Fruit fly (Drosophila melanogaster) whole organism, embryonic: Measurements from ENCODE around the gene CG10597.
A peak's percentile ranks its signal among the peaks of the same experiment; 100 is the strongest.

Experiments used
- Awh ChIP-seq: fragments of 200-800 bp; sonication (Bioruptor generic); IDR thresholded peaks from 2 replicates; pipeline ENCODE4, ENCODE4 v1.3.6; 2022; ENCODE audit warnings: missing biosample characterization, missing genetic modification characterization
- B-H2 ChIP-seq: fragments of 200-800 bp; sonication (Bioruptor generic); optimal IDR thresholded peaks from 2 replicates; lab custom pipeline; 2018; ENCODE audit warnings: missing biosample characterization, mild to moderate bottlenecking, missing genetic modification characterization
- CG10267 ChIP-seq: fragments of 200-800 bp; sonication (Bioruptor generic); optimal IDR thresholded peaks from 2 replicates; lab custom pipeline; 2018; ENCODE audit warnings: missing biosample characterization, mild to moderate bottlenecking, missing genetic modification characterization, moderate library complexity
- CG10431 ChIP-seq: fragments of 200-800 bp; sonication (Bioruptor generic); optimal IDR thresholded peaks from 3 replicates; lab custom pipeline; 2018; ENCODE audit warnings: missing biosample characterization, mild to moderate bottlenecking, missing genetic modification characterization
- CG10565 ChIP-seq: fragments of 200-800 bp; sonication (Bioruptor generic); optimal IDR thresholded peaks from 3 replicates; lab custom pipeline; 2016; ENCODE audit warnings: missing biosample characterization, mild to moderate bottlenecking, missing genetic modification characterization
- CG10959 ChIP-seq: fragments of 200-800 bp; sonication (Bioruptor generic); IDR thresholded peaks from 2 replicates; pipeline ENCODE4 v1.3.6; 2022; ENCODE audit warnings: missing biosample characterization, missing genetic modification characterization
- CG12391 ChIP-seq: fragments of 200-800 bp; sonication (Bioruptor generic); optimal IDR thresholded peaks from 3 replicates; lab custom pipeline; 2018; ENCODE audit warnings: missing biosample characterization, mild to moderate bottlenecking, missing genetic modification characterization, moderate library complexity
- CG13894 ChIP-seq: fragments of 200-800 bp; sonication (Bioruptor generic); optimal IDR thresholded peaks from 3 replicates; lab custom pipeline; 2018; ENCODE audit warnings: missing biosample characterization, mild to moderate bottlenecking, missing genetic modification characterization, moderate library complexity
- CG14860 ChIP-seq: fragments of 200-800 bp; sonication (Bioruptor generic); IDR thresholded peaks from 3 replicates; pipeline ENCODE4 v1.3.6; 2022; ENCODE audit warnings: missing biosample characterization, missing genetic modification characterization; ENCODE audit not compliant: partially characterized antibody
- CG15479 ChIP-seq: fragments of 200-800 bp; sonication (Bioruptor generic); optimal IDR thresholded peaks from 3 replicates; lab custom pipeline; 2019; ENCODE audit warnings: missing biosample characterization, mild to moderate bottlenecking, missing genetic modification characterization, moderate library complexity
- CG17328 ChIP-seq: fragments of 200-800 bp; sonication (Bioruptor generic); IDR thresholded peaks from 2 replicates; pipeline ENCODE4 v1.3.6; 2022; ENCODE audit warnings: missing biosample characterization, missing genetic modification characterization
- CG18262 ChIP-seq: fragments of 200-800 bp; optimal IDR thresholded peaks from 3 replicates; lab custom pipeline; 2019; ENCODE audit warnings: missing biosample characterization, mild to moderate bottlenecking, missing genetic modification characterization, moderate library complexity
- CG30020 ChIP-seq: fragments of 200-800 bp; optimal IDR thresholded peaks from 2 replicates; lab custom pipeline; 2019; ENCODE audit warnings: missing biosample characterization, mild to moderate bottlenecking, missing genetic modification characterization, moderate library complexity
- CG30431 ChIP-seq: fragments of 200-800 bp; sonication (Bioruptor generic); optimal IDR thresholded peaks from 2 replicates; lab custom pipeline; 2017; ENCODE audit warnings: missing biosample characterization, missing genetic modification characterization
- CG3407 ChIP-seq: fragments of 200-800 bp; sonication (Bioruptor generic); optimal IDR thresholded peaks from 2 replicates; lab custom pipeline; 2018; ENCODE audit warnings: missing biosample characterization, mild to moderate bottlenecking, missing genetic modification characterization
- CG6175 ChIP-seq: fragments of 200-800 bp; sonication (Bioruptor generic); IDR thresholded peaks from 3 replicates; pipeline ENCODE4 v1.3.6; 2022; ENCODE audit warnings: missing biosample characterization, missing genetic modification characterization
- CG8478 ChIP-seq: fragments of >200 bp; optimal IDR thresholded peaks from 2 replicates; lab custom pipeline; 2018
- Chrac-16 ChIP-seq: fragments of 200-800 bp; sonication (Bioruptor generic); optimal IDR thresholded peaks from 3 replicates; lab custom pipeline; 2016; ENCODE audit warnings: missing biosample characterization, missing genetic modification characterization
- Deaf1 ChIP-seq: fragments of 200-800 bp; optimal IDR thresholded peaks from 3 replicates; lab custom pipeline; 2019; ENCODE audit warnings: missing biosample characterization, mild to moderate bottlenecking, missing genetic modification characterization, moderate library complexity
- Drgx ChIP-seq: fragments of 200-800 bp; sonication (Bioruptor generic); IDR thresholded peaks from 2 replicates; pipeline ENCODE4 v1.3.6; 2022; ENCODE audit warnings: missing biosample characterization, missing genetic modification characterization
- Hmx ChIP-seq: fragments of 200-800 bp; sonication (Bioruptor generic); optimal IDR thresholded peaks from 2 replicates; lab custom pipeline; 2016; ENCODE audit warnings: missing biosample characterization, missing genetic modification characterization
- Lpt ChIP-seq: fragments of >200 bp; optimal IDR thresholded peaks from 2 replicates; lab custom pipeline; 2018; ENCODE audit warnings: missing biosample characterization, missing genetic modification characterization
- Med ChIP-seq: fragments of 200-800 bp; sonication (Bioruptor generic); peaks from one replicate; lab custom pipeline; 2016; ENCODE audit warnings: missing biosample characterization, missing genetic modification characterization, mild to moderate bottlenecking, inconsistent platforms, moderate library complexity
- Meics ChIP-seq: fragments of 200-800 bp; sonication (Bioruptor generic); optimal IDR thresholded peaks from 2 replicates; lab custom pipeline; 2017; ENCODE audit warnings: missing biosample characterization, mild to moderate bottlenecking, missing genetic modification characterization
- Mes4 ChIP-seq: fragments of 200-800 bp; sonication (Bioruptor generic); optimal IDR thresholded peaks from 2 replicates; lab custom pipeline; 2016; ENCODE audit warnings: missing biosample characterization, missing genetic modification characterization
- PHDP ChIP-seq: fragments of 200-800 bp; sonication (Bioruptor generic); optimal IDR thresholded peaks from 3 replicates; lab custom pipeline; 2018; ENCODE audit warnings: missing biosample characterization, mild to moderate bottlenecking, missing genetic modification characterization, moderate library complexity
- Vsx1 ChIP-seq: fragments of 200-800 bp; sonication (Bioruptor generic); optimal IDR thresholded peaks from 2 replicates; lab custom pipeline; 2017; ENCODE audit warnings: missing biosample characterization, mild to moderate bottlenecking, missing genetic modification characterization, missing genetic modification reagents
- Xbp1 ChIP-seq: fragments of 200-800 bp; sonication (Bioruptor generic); optimal IDR thresholded peaks from 3 replicates; lab custom pipeline; 2016; ENCODE audit warnings: missing biosample characterization, mild to moderate bottlenecking, missing genetic modification characterization
- bsh ChIP-seq, 2 experiments: fragments of 200-800 bp; sonication (Bioruptor generic); optimal IDR thresholded peaks; 2 replicates each; lab custom pipeline; 2017 to 2018; ENCODE audit warnings: mild to moderate bottlenecking in 2 of 2, missing biosample characterization in 2 of 2, missing genetic modification characterization in 2 of 2, moderate library complexity in 1 of 2
- cg ChIP-seq: fragments of 200-800 bp; sonication (Bioruptor generic); optimal IDR thresholded peaks from 3 replicates; lab custom pipeline; 2019; ENCODE audit warnings: missing biosample characterization, mild to moderate bottlenecking, missing genetic modification characterization, moderate library complexity
- chif ChIP-seq, 2 experiments: fragments of 200-800 bp; sonication (Bioruptor generic); optimal IDR thresholded peaks; 3 replicates each; lab custom pipeline; 2016; ENCODE audit warnings: missing biosample characterization in 2 of 2, missing genetic modification characterization in 2 of 2
- dmrt99B ChIP-seq: fragments of 200-800 bp; sonication (Bioruptor generic); optimal IDR thresholded peaks from 2 replicates; lab custom pipeline; 2018; ENCODE audit warnings: missing biosample characterization, mild to moderate bottlenecking, missing genetic modification characterization, moderate library complexity
- dpn ChIP-seq, 2 experiments: fragments of 200-800 bp; sonication (Bioruptor generic); optimal IDR thresholded peaks; 3 replicates each; lab custom pipeline; 2016; ENCODE audit warnings: missing biosample characterization in 2 of 2, missing genetic modification characterization in 2 of 2
- fd96Cb ChIP-seq: fragments of 200-800 bp; sonication (Bioruptor generic); optimal IDR thresholded peaks from 2 replicates; lab custom pipeline; 2018; ENCODE audit warnings: missing biosample characterization, mild to moderate bottlenecking, missing genetic modification characterization, moderate library complexity
- gem ChIP-seq: fragments of 200-800 bp; sonication (Bioruptor generic); optimal IDR thresholded peaks from 2 replicates; lab custom pipeline; 2019; ENCODE audit warnings: missing biosample characterization, mild to moderate bottlenecking, missing genetic modification characterization, moderate library complexity
- hbn ChIP-seq: fragments of 200-800 bp; sonication (Bioruptor generic); IDR thresholded peaks from 2 replicates; pipeline ENCODE4 v1.3.6; 2022; ENCODE audit warnings: missing biosample characterization, missing genetic modification characterization; ENCODE audit not compliant: partially characterized antibody
- ind ChIP-seq: fragments of 200-800 bp; sonication (Bioruptor generic); optimal IDR thresholded peaks from 3 replicates; lab custom pipeline; 2016; ENCODE audit warnings: missing biosample characterization, missing genetic modification characterization
- knrl ChIP-seq: fragments of 200-800 bp; sonication (Bioruptor generic); IDR thresholded peaks from 3 replicates; pipeline ENCODE4 v1.3.6; 2022; ENCODE audit warnings: missing biosample characterization, missing genetic modification characterization; ENCODE audit not compliant: partially characterized antibody
- mirr ChIP-seq: fragments of 200-800 bp; sonication (Bioruptor generic); optimal IDR thresholded peaks from 3 replicates; lab custom pipeline; 2018; ENCODE audit warnings: missing biosample characterization, mild to moderate bottlenecking, missing genetic modification characterization
- nerfin-1 ChIP-seq: fragments of 200-800 bp; sonication (Bioruptor generic); optimal IDR thresholded peaks from 3 replicates; lab custom pipeline; 2019; ENCODE audit warnings: missing biosample characterization, mild to moderate bottlenecking, missing genetic modification characterization, moderate library complexity
- pros ChIP-seq: fragments of 200-800 bp; sonication (Bioruptor generic); optimal IDR thresholded peaks from 3 replicates; lab custom pipeline; 2019; ENCODE audit warnings: missing biosample characterization, mild to moderate bottlenecking, missing genetic modification characterization, moderate library complexity
- pum ChIP-seq: fragments of 200-800 bp; sonication (Bioruptor generic); optimal IDR thresholded peaks from 2 replicates; lab custom pipeline; 2016; ENCODE audit warnings: missing biosample characterization, missing genetic modification characterization
- sens ChIP-seq: fragments of 200-800 bp; sonication (Bioruptor generic); peaks from one replicate; lab custom pipeline; 2016; ENCODE audit warnings: missing biosample characterization, missing genetic modification characterization
- sim ChIP-seq: fragments of 200-800 bp; sonication (Bioruptor generic); IDR thresholded peaks from 2 replicates; pipeline ENCODE4 v1.3.6; 2022; ENCODE audit warnings: missing biosample characterization, missing genetic modification characterization
- slou ChIP-seq: fragments of 200-800 bp; sonication (Bioruptor generic); optimal IDR thresholded peaks from 3 replicates; lab custom pipeline; 2016; ENCODE audit warnings: missing biosample characterization, missing genetic modification characterization
- ssp ChIP-seq: fragments of 200-800 bp; sonication (Bioruptor generic); IDR thresholded peaks from 2 replicates; pipeline ENCODE4 v1.3.6; 2022; ENCODE audit warnings: missing biosample characterization, missing genetic modification characterization
- tll ChIP-seq, 2 experiments: fragments of 200-800 bp in 1 of 2; fragments of >200 bp in 1 of 2; sonication (Bioruptor generic) in 1 of 2; optimal IDR thresholded peaks; 2 replicates each; lab custom pipeline; 2017 to 2019; ENCODE audit warnings: missing biosample characterization in 2 of 2, missing genetic modification characterization in 2 of 2, mild to moderate bottlenecking in 1 of 2, moderate library complexity in 1 of 2
- tna ChIP-seq: fragments of 200-800 bp; sonication (Bioruptor generic); IDR thresholded peaks from 2 replicates; pipeline ENCODE4 v1.3.6; 2022; ENCODE audit warnings: missing biosample characterization, missing genetic modification characterization; ENCODE audit not compliant: partially characterized antibody
- wor ChIP-seq: fragments of 200-800 bp; sonication (Bioruptor generic); IDR thresholded peaks from 2 replicates; pipeline ENCODE4 v1.3.6; 2022; ENCODE audit warnings: missing biosample characterization, missing genetic modification characterization
- zen ChIP-seq: fragments of 200-800 bp; sonication (Bioruptor generic); optimal IDR thresholded peaks from 3 replicates; lab custom pipeline; 2018; ENCODE audit warnings: missing biosample characterization, mild to moderate bottlenecking, missing genetic modification characterization, moderate library complexity
- zen2 ChIP-seq: fragments of 200-800 bp; sonication (Bioruptor generic); IDR thresholded peaks from 3 replicates; pipeline ENCODE4 v1.3.6; 2022; ENCODE audit warnings: missing biosample characterization, missing genetic modification characterization; ENCODE audit not compliant: partially characterized antibody

Gene CG10597

DNA sequence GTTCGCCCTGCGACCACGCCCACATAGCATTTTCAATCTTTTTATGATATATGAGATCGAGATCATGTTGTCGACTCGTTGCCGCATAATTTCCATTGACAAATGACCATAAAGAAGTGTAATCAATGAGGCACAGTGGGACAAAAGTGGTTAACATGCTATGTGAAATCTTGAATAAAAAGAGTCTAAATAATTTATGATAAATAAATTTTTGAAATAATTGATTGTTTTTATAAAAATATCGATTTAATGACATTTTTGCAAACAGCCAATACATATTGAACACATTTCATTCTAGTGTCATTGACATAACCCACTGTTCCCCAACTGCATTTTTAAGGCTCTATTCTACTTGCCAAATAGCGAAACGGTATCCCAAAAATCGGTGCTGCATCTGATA lies 43.3 kb downstream of the CG10597 start (continued):
- TF ChIP-seq Chrac-16, result peak; percentile 8
- TF ChIP-seq Xbp1 (GFP tag; lab: Kevin White, UChicago), result peak; percentile 10
- no peak for TF ChIP-seq sim
- TF ChIP-seq CG10267 (tag; lab: Kevin White, UChicago), result no peak
- TF ChIP-seq fd96Cb, result peak; percentile 15
- no peak for TF ChIP-seq CG13894
- TF ChIP-seq CG18262 (tag; lab: Kevin White, UChicago), result peak; percentile 17
- TF ChIP-seq tna (GFP tag; lab: Robert Waterston, UW), result no peak
- peak; percentile 31 for TF ChIP-seq dmrt99B (tag; lab: Kevin White, UChicago)
- TF ChIP-seq CG30020 (tag; lab: Kevin White, UChicago), result no peak
- no peak for TF ChIP-seq CG15479 (GFP tag; lab: Kevin White, UChicago)
- TF ChIP-seq Mes4 (GFP tag; lab: Kevin White, UChicago), result no peak
- no peak for TF ChIP-seq Awh (GFP tag; lab: Robert Waterston, UW)
- TF ChIP-seq bsh (GFP tag; optimal IDR thresholded peaks at IDR 0.05; lab: Kevin White, UChicago), result peak in 1 of 2 experiments; percentile 42
- peak; percentile 24 for TF ChIP-seq PHDP (tag; lab: Kevin White, UChicago)
- no peak for TF ChIP-seq mirr (GFP tag; lab: Kevin White, UChicago)
- TF ChIP-seq CG14860 (GFP tag; lab: Robert Waterston, UW), result no peak
- TF ChIP-seq CG10959, result no peak
- peak; percentile 57 for TF ChIP-seq gem (tag; lab: Kevin White, UChicago)
- TF ChIP-seq pros (GFP tag; lab: Kevin White, UChicago), result no peak
- no peak for TF ChIP-seq CG3407 (GFP tag; lab: Kevin White, UChicago)
- peak; percentile 6 for TF ChIP-seq sens (GFP tag; lab: Kevin White, UChicago)
- TF ChIP-seq Med (GFP tag; lab: Kevin White, UChicago), result peak; percentile 10
- TF ChIP-seq slou (GFP tag; lab: Kevin White, UChicago), result no peak
- no peak for TF ChIP-seq ssp
- TF ChIP-seq Lpt (GFP tag; lab: Kevin White, UChicago), result no peak
- TF ChIP-seq CG30431 (GFP tag; lab: Kevin White, UChicago), result no peak
- no peak for TF ChIP-seq knrl (GFP tag; lab: Robert Waterston, UW)
- TF ChIP-seq B-H2, result no peak
- peak; percentile 6 for TF ChIP-seq ind (GFP tag; lab: Kevin White, UChicago)
- TF ChIP-seq CG12391 (tag; lab: Kevin White, UChicago), result peak; percentile 21
- TF ChIP-seq Drgx (GFP tag; lab: Robert Waterston, UW), result peak; percentile 54
- no peak for TF ChIP-seq CG8478 (lab: Kevin White, UChicago)
- no peak for TF ChIP-seq cg
- peak; percentile 23; the same call in 1 of the 2 replicates for TF ChIP-seq CG17328
- TF ChIP-seq hbn (GFP tag; lab: Robert Waterston, UW), result no peak
- TF ChIP-seq nerfin-1, result no peak
- no peak for TF ChIP-seq zen (tag; lab: Kevin White, UChicago)
- no peak for TF ChIP-seq wor (GFP tag; lab: Robert Waterston, UW)
- TF ChIP-seq pum (GFP tag; lab: Kevin White, UChicago), result no peak
- no peak for TF ChIP-seq chif (GFP tag; optimal IDR thresholded peaks at IDR 0.05; lab: Kevin White, UChicago)
- TF ChIP-seq tll (GFP tag; optimal IDR thresholded peaks at IDR 0.05; lab: Kevin White, UChicago), result no peak
- no peak for TF ChIP-seq CG10565 (GFP tag; lab: Kevin White, UChicago)
- no peak for TF ChIP-seq Deaf1 (tag; lab: Kevin White, UChicago)
- TF ChIP-seq CG6175 (GFP tag; lab: Robert Waterston, UW), result no peak
- TF ChIP-seq dpn (GFP tag; optimal IDR thresholded peaks at IDR 0.05; lab: Kevin White, UChicago), result peak in 1 of 2 experiments; percentile 13
- TF ChIP-seq zen2, result no peak
- TF ChIP-seq Hmx (GFP tag; lab: Kevin White, UChicago), result no peak
- TF ChIP-seq Meics (GFP tag; lab: Kevin White, UChicago), result no peak
- TF ChIP-seq Vsx1 (GFP tag; lab: Kevin White, UChicago), result no peak
- TF ChIP-seq CG10431 (GFP tag; lab: Kevin White, UChicago), result no peak
